Worm (Caenorhabditis elegans): ENCODE results near the gene nhr-112.

DNA sequence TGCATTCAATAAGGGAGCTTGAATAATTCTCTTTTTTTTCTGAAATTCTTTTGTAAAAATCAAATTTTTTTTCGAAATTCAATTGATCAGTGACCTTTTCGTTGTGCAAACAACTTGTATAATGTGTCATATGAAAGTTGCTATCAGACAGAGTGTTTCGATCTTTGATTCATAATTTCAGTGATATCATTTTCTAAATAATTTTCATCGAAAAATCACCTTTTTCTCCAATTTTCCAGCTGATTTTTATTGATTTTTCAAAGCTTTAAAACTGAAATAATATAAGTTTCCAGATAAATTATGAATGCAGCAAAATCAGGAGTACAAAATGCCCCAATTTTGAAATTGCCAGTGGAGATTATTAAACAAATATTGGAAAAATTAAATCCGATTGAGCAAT is 4.8 kb upstream of the nhr-112 start, which contains the start of gene fbxa-127:
- no peak for TF ChIP-seq F23B12.7 (tag; optimal IDR thresholded peaks at IDR 0.05; ENCODE audit: insufficient read depth)
- TF ChIP-seq chd-7 (tag; optimal IDR thresholded peaks at IDR 0.05): no peak
- TF ChIP-seq ztf-6 (GFP tag; IDR thresholded peaks at IDR 0.05): no peak
- TF ChIP-seq ceh-91 (GFP tag; IDR thresholded peaks at IDR 0.05): no peak
- TF ChIP-seq unc-130 (GFP tag; optimal IDR thresholded peaks at IDR 0.05): no peak
- no peak for TF ChIP-seq nhr-90 (tag; optimal IDR thresholded peaks at IDR 0.05)
- TF ChIP-seq unc-62 (GFP tag; optimal IDR thresholded peaks at IDR 0.05): no peak
- no peak for TF ChIP-seq ets-4 (GFP tag; optimal IDR thresholded peaks at IDR 0.05)
